Worm (Caenorhabditis elegans) whole organism, L2 larva: ENCODE data around the gene bath-23.

Experiments
- C34F6.9 ChIP-seq: fragments of 150-350 bp; optimal IDR thresholded peaks from 2 replicates; lab custom pipeline; 2014; ENCODE audit warnings: missing biosample characterization, missing genetic modification characterization
- F13H6.1 ChIP-seq: sonication (generic microtip); optimal IDR thresholded peaks from 2 replicates; lab custom pipeline; 2016; ENCODE audit warnings: missing genetic modification characterization, missing compliant biosample characterization
- R02D3.7 ChIP-seq: fragments of 150-350 bp; optimal IDR thresholded peaks from 2 replicates; lab custom pipeline; 2014; ENCODE audit warnings: missing biosample characterization, missing genetic modification characterization
- ama-1 ChIP-seq: fragments of 150-350 bp; optimal IDR thresholded peaks from 2 replicates; lab custom pipeline; 2018; ENCODE audit warnings: inconsistent platforms
- blmp-1 ChIP-seq: sonication (generic microtip); optimal IDR thresholded peaks from 2 replicates; lab custom pipeline; 2017; ENCODE audit warnings: missing genetic modification characterization, mild to moderate bottlenecking, missing compliant biosample characterization, antibody characterized with exemption, moderate library complexity; ENCODE audit not compliant: insufficient read depth
- ceh-82 ChIP-seq: fragments of 150-350 bp; optimal IDR thresholded peaks from 2 replicates; lab custom pipeline; 2014; ENCODE audit warnings: missing biosample characterization, missing genetic modification characterization
- dmd-4 ChIP-seq: sonication (generic microtip); optimal IDR thresholded peaks from 2 replicates; lab custom pipeline; 2017; ENCODE audit warnings: missing biosample characterization, missing genetic modification characterization
- egl-27 ChIP-seq: sonication (generic microtip); optimal IDR thresholded peaks from 3 replicates; lab custom pipeline; 2017; ENCODE audit warnings: missing biosample characterization, missing genetic modification reagents, missing genetic modification characterization
- elt-1 ChIP-seq: fragments of 150-350 bp; optimal IDR thresholded peaks from 2 replicates; lab custom pipeline; 2014; ENCODE audit warnings: missing biosample characterization, missing genetic modification characterization
- elt-3 ChIP-seq: sonication (generic microtip); optimal IDR thresholded peaks from 2 replicates; lab custom pipeline; 2017; ENCODE audit warnings: missing biosample characterization, missing genetic modification characterization
- fos-1 ChIP-seq: fragments of 150-350 bp; optimal IDR thresholded peaks from 2 replicates; lab custom pipeline; 2014; ENCODE audit warnings: missing biosample characterization, missing genetic modification characterization
- gmeb-1 ChIP-seq: fragments of 150-350 bp; optimal IDR thresholded peaks from 2 replicates; lab custom pipeline; 2014; ENCODE audit warnings: missing biosample characterization, missing genetic modification characterization
- lin-11 ChIP-seq: fragments of 150-350 bp; sonication (generic microtip); optimal IDR thresholded peaks from 2 replicates; lab custom pipeline; 2014; ENCODE audit warnings: missing biosample characterization, missing genetic modification characterization, inconsistent platforms, mixed read lengths
- lin-13 ChIP-seq: fragments of 150-350 bp; optimal IDR thresholded peaks from 2 replicates; lab custom pipeline; 2014; ENCODE audit warnings: missing biosample characterization, missing genetic modification reagents, missing genetic modification characterization
- lin-39 ChIP-seq: fragments of 150-350 bp; optimal IDR thresholded peaks from 2 replicates; lab custom pipeline; 2014; ENCODE audit warnings: missing biosample characterization, missing genetic modification reagents, missing genetic modification characterization
- lsy-2 ChIP-seq, 2 experiments: fragments of 150-350 bp in 1 of 2; sonication (generic microtip) in 1 of 2; optimal IDR thresholded peaks; 2 replicates each; lab custom pipeline; 2014 to 2017; ENCODE audit warnings: missing biosample characterization in 2 of 2, missing genetic modification characterization in 2 of 2
- mbf-1 ChIP-seq: sonication (generic microtip); optimal IDR thresholded peaks from 2 replicates; lab custom pipeline; 2017; ENCODE audit warnings: missing biosample characterization, missing genetic modification characterization
- mdl-1 ChIP-seq, 2 experiments: fragments of 150-350 bp in 1 of 2; sonication (generic microtip) in 1 of 2; optimal IDR thresholded peaks; 2 replicates each; lab custom pipeline; 2017; ENCODE audit warnings: missing biosample characterization in 2 of 2, missing genetic modification characterization in 2 of 2
- nhr-10 ChIP-seq: sonication (generic microtip); optimal IDR thresholded peaks from 2 replicates; lab custom pipeline; 2017; ENCODE audit warnings: missing biosample characterization, missing genetic modification characterization
- nhr-11 ChIP-seq: fragments of 150-350 bp; optimal IDR thresholded peaks from 2 replicates; lab custom pipeline; 2014; ENCODE audit warnings: missing biosample characterization, missing genetic modification characterization
- nhr-12 ChIP-seq: fragments of 150-350 bp; optimal IDR thresholded peaks from 2 replicates; lab custom pipeline; 2014; ENCODE audit warnings: missing biosample characterization, missing genetic modification characterization
- nhr-129 ChIP-seq: fragments of 150-350 bp; optimal IDR thresholded peaks from 2 replicates; lab custom pipeline; 2014; ENCODE audit warnings: missing biosample characterization, missing genetic modification characterization
- nhr-21 ChIP-seq: fragments of 150-350 bp; optimal IDR thresholded peaks from 2 replicates; lab custom pipeline; 2014; ENCODE audit warnings: missing biosample characterization, missing genetic modification characterization
- nhr-23 ChIP-seq: fragments of 150-350 bp; optimal IDR thresholded peaks from 2 replicates; lab custom pipeline; 2014; ENCODE audit warnings: missing biosample characterization, missing genetic modification reagents, missing genetic modification characterization
- nhr-237 ChIP-seq: fragments of 150-350 bp; optimal IDR thresholded peaks from 2 replicates; lab custom pipeline; 2014; ENCODE audit warnings: missing biosample characterization, missing genetic modification characterization
- nhr-25 ChIP-seq: fragments of 150-350 bp; sonication (generic microtip); optimal IDR thresholded peaks from 3 replicates; lab custom pipeline; 2014; ENCODE audit warnings: missing biosample characterization, missing genetic modification characterization
- nhr-6 ChIP-seq: fragments of 150-350 bp; optimal IDR thresholded peaks from 2 replicates; lab custom pipeline; 2014; ENCODE audit warnings: missing biosample characterization, missing genetic modification characterization
- nhr-77 ChIP-seq: fragments of 150-350 bp; optimal IDR thresholded peaks from 2 replicates; lab custom pipeline; 2014; ENCODE audit warnings: missing biosample characterization, missing genetic modification characterization
- peb-1 ChIP-seq: fragments of 150-350 bp; optimal IDR thresholded peaks from 2 replicates; lab custom pipeline; 2014; ENCODE audit warnings: missing biosample characterization, missing genetic modification characterization
- sem-4 ChIP-seq: fragments of 150-350 bp; optimal IDR thresholded peaks from 2 replicates; lab custom pipeline; 2014; ENCODE audit warnings: missing biosample characterization, missing genetic modification reagents, missing genetic modification characterization
- skn-1 ChIP-seq: sonication (generic microtip); optimal IDR thresholded peaks from 2 replicates; lab custom pipeline; 2017; ENCODE audit warnings: missing biosample characterization, missing genetic modification characterization
- sma-3 ChIP-seq: sonication (generic microtip); optimal IDR thresholded peaks from 2 replicates; lab custom pipeline; 2016; ENCODE audit warnings: missing genetic modification reagents, missing genetic modification characterization, missing compliant biosample characterization
- sma-9 ChIP-seq, 2 experiments: fragments of 150-350 bp in 1 of 2; sonication (generic microtip) in 1 of 2; optimal IDR thresholded peaks; 2 replicates each; lab custom pipeline; 2014 to 2016; ENCODE audit warnings: missing genetic modification characterization in 2 of 2, mild to moderate bottlenecking in 1 of 2, missing biosample characterization in 1 of 2, missing compliant biosample characterization in 1 of 2, missing genetic modification reagents in 1 of 2, moderate library complexity in 1 of 2
- snpc-4 ChIP-seq: fragments of 150-350 bp; optimal IDR thresholded peaks from 2 replicates; lab custom pipeline; 2014; ENCODE audit warnings: missing biosample characterization, missing genetic modification characterization
- unc-55 ChIP-seq: fragments of 150-350 bp; sonication (generic microtip); optimal IDR thresholded peaks from 3 replicates; lab custom pipeline; 2014; ENCODE audit warnings: missing biosample characterization, missing genetic modification reagents, missing genetic modification characterization
- unc-62 ChIP-seq: fragments of 150-350 bp; optimal IDR thresholded peaks from 2 replicates; lab custom pipeline; 2014; ENCODE audit warnings: missing biosample characterization, missing genetic modification reagents, missing genetic modification characterization
- zag-1 ChIP-seq: fragments of 150-350 bp; optimal IDR thresholded peaks from 2 replicates; lab custom pipeline; 2014; ENCODE audit warnings: missing biosample characterization, missing genetic modification characterization
- ztf-1 ChIP-seq: fragments of 200-800 bp; sonication (Bioruptor generic); conservative IDR thresholded peaks from 2 replicates; pipeline ENCODE4 v1.3.6; 2022; ENCODE audit warnings: missing genetic modification characterization, missing compliant biosample characterization
- ztf-11 ChIP-seq: sonication (generic microtip); optimal IDR thresholded peaks from 2 replicates; lab custom pipeline; 2017; ENCODE audit warnings: missing biosample characterization, missing genetic modification characterization
- ztf-4 ChIP-seq: fragments of 150-350 bp; optimal IDR thresholded peaks from 2 replicates; lab custom pipeline; 2014; ENCODE audit warnings: missing biosample characterization, missing genetic modification characterization

The bath-23 gene

ce11 chrII:3343714-3344113 is 27.4 kb upstream of the bath-23 start, which contains the start of gene F14D2.15:
Gene F14D2.15 (minus strand): TSS chrII:3343814.
- no peak for TF ChIP-seq mdl-1 (tag; optimal IDR thresholded peaks at IDR 0.05; lab: Kevin White, UChicago)
- TF ChIP-seq fos-1 (tag; lab: Kevin White, UChicago), result no peak
- TF ChIP-seq C34F6.9, result no peak
- TF ChIP-seq R02D3.7 (tag; lab: Kevin White, UChicago), result no peak
- no peak for TF ChIP-seq nhr-23
- TF ChIP-seq nhr-25 (tag; lab: Kevin White, UChicago), result no peak
- TF ChIP-seq lin-13 (GFP tag; lab: Kevin White, UChicago), result no peak
- TF ChIP-seq F13H6.1 (tag; lab: Kevin White, UChicago), result no peak
- TF ChIP-seq blmp-1, result no peak
- no peak for TF ChIP-seq sma-9 (GFP tag; optimal IDR thresholded peaks at IDR 0.05; lab: Kevin White, UChicago)
- no peak for TF ChIP-seq sma-9 (tag; optimal IDR thresholded peaks at IDR 0.05; lab: Kevin White, UChicago)
- no peak for TF ChIP-seq lin-39 (tag; lab: Kevin White, UChicago)
- TF ChIP-seq sem-4 (tag; lab: Kevin White, UChicago), result no peak
- TF ChIP-seq nhr-12 (tag; lab: Kevin White, UChicago), result no peak
- no peak for TF ChIP-seq nhr-77 (tag; lab: Kevin White, UChicago)
- TF ChIP-seq nhr-6 (tag; lab: Kevin White, UChicago), result no peak
- TF ChIP-seq sma-3 (GFP tag; lab: Kevin White, UChicago), result no peak
- TF ChIP-seq elt-3 (tag; lab: Kevin White, UChicago), result no peak

ce11 chrII:3344917-3345316 is 26.2 kb upstream of the bath-23 start, which contains the start of gene bath-28:
Gene bath-28 (minus strand): TSS chrII:3344967.
- TF ChIP-seq ceh-82 (tag; lab: Kevin White, UChicago) (no peak), gmeb-1 (tag; lab: Kevin White, UChicago) (no peak), ztf-4 (tag; lab: Kevin White, UChicago) (no peak)
- TF ChIP-seq, all 48 proteins: peak for 0

- no peak for TF ChIP-seq skn-1 (tag; lab: Kevin White, UChicago)
- TF ChIP-seq peb-1, result no peak
- no peak for TF ChIP-seq nhr-237 (tag; lab: Kevin White, UChicago)
- TF ChIP-seq zag-1 (tag; lab: Kevin White, UChicago), result no peak
- TF ChIP-seq dmd-4 (tag; lab: Kevin White, UChicago), result no peak
- no peak for TF ChIP-seq ceh-82 (tag; lab: Kevin White, UChicago)
- TF ChIP-seq snpc-4 (tag; lab: Kevin White, UChicago), result no peak
- no peak for TF ChIP-seq lin-11 (tag; lab: Kevin White, UChicago)
- no peak for TF ChIP-seq ztf-1 (GFP tag; lab: Robert Waterston, UW)
- no peak for TF ChIP-seq nhr-21 (tag; lab: Kevin White, UChicago)
- TF ChIP-seq nhr-129 (tag; lab: Kevin White, UChicago), result no peak
- TF ChIP-seq egl-27 (tag; lab: Kevin White, UChicago), result no peak
- no peak for TF ChIP-seq nhr-11 (tag; lab: Kevin White, UChicago)
- no peak for TF ChIP-seq sma-9 (GFP tag; optimal IDR thresholded peaks at IDR 0.05; lab: Kevin White, UChicago)
- no peak for TF ChIP-seq sma-9 (tag; optimal IDR thresholded peaks at IDR 0.05; lab: Kevin White, UChicago)
- no peak for TF ChIP-seq mbf-1 (tag; lab: Kevin White, UChicago)
- no peak for TF ChIP-seq nhr-10
- TF ChIP-seq blmp-1, result no peak
- TF ChIP-seq elt-1 (tag; lab: Kevin White, UChicago), result no peak
- TF ChIP-seq lin-39 (tag; lab: Kevin White, UChicago), result no peak
Observed at ce11 chrII:3346328-3346780, 24.8 kb upstream of the bath-23 start, which contains the start of gene bath-30. Gene bath-30 (minus strand): TSS chrII:3346378.

DNA sequence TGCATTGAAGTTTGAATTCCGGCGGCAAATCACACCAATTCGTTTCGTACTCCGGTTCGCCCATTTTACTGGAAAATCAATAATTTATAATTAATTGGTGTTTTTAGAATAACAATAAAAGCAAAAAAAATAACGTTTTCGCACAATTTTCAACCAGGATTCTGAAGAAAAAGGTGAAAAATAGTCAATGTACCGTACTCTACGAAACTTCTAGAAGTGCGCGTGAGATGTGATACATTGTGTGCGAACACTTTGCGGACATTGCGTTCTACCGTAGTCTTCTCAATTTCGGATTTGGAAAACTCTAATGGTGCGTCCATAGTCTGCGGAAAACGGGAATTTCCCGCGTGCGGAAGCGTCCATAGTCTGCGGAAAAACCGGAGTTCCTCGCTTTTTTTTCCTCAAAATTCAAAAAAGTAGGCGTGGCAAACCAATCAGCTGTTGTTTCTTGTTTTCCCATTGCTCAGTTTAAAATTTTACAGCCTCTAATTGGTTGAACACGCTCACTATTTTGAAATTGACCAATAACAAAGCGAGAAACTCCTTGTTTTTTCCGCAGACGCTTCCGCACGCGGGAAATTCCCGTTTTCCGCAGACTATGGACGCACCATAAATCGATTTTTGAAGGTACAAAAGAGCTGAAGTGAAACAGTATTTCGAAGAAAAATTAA is 23.0 kb upstream of the bath-23 start, which contains the start of the genes F14D2.14 and bath-29:
Gene F14D2.14 (minus strand): TSS at position 51 of the 671 bp plus-strand sequence.
Gene bath-29 (plus strand): TSS at position 621 of the 671 bp plus-strand sequence.
- no peak for TF ChIP-seq unc-62 (GFP tag; lab: Kevin White, UChicago)
- no peak for TF ChIP-seq ztf-11 (tag; lab: Kevin White, UChicago)
- TF ChIP-seq lin-39 (tag; lab: Kevin White, UChicago), result no peak
- no peak for TF ChIP-seq ama-1 (lab: Kevin White, UChicago)
- TF ChIP-seq C34F6.9, result no peak
- TF ChIP-seq mdl-1 (tag; optimal IDR thresholded peaks at IDR 0.05; lab: Kevin White, UChicago), result no peak
- no peak for TF ChIP-seq lsy-2 (tag; optimal IDR thresholded peaks at IDR 0.05; lab: Kevin White, UChicago)
- TF ChIP-seq blmp-1, result no peak
- no peak for TF ChIP-seq nhr-23
- TF ChIP-seq egl-27 (tag; lab: Kevin White, UChicago), result no peak
- TF ChIP-seq nhr-129 (tag; lab: Kevin White, UChicago), result no peak
- no peak for TF ChIP-seq nhr-237 (tag; lab: Kevin White, UChicago)
- TF ChIP-seq F13H6.1 (tag; lab: Kevin White, UChicago), result no peak
- no peak for TF ChIP-seq nhr-10
- no peak for TF ChIP-seq unc-55 (GFP tag; lab: Kevin White, UChicago)
- TF ChIP-seq zag-1 (tag; lab: Kevin White, UChicago), result no peak
- no peak for TF ChIP-seq dmd-4 (tag; lab: Kevin White, UChicago)
